Fruit fly (Drosophila melanogaster) whole organism, embryonic: ENCODE measurements around the gene CG15522.

ENCODE experiments used
- BEAF-32 ChIP-seq: fragments of 200-800 bp; sonication (Bioruptor generic); optimal IDR thresholded peaks from 3 replicates; lab custom pipeline; 2017; ENCODE audit warnings: missing biosample characterization, missing genetic modification characterization, mild to moderate bottlenecking, moderate library complexity, missing genetic modification reagents
- CG10267 ChIP-seq: fragments of 200-800 bp; sonication (Bioruptor generic); optimal IDR thresholded peaks from 2 replicates; lab custom pipeline; 2018; ENCODE audit warnings: missing biosample characterization, mild to moderate bottlenecking, missing genetic modification characterization, moderate library complexity
- CG10979 ChIP-seq: fragments of 200-800 bp; sonication (Bioruptor generic); optimal IDR thresholded peaks from 2 replicates; lab custom pipeline; 2018; ENCODE audit warnings: missing biosample characterization, mild to moderate bottlenecking, missing genetic modification characterization, moderate library complexity
- CG11560 ChIP-seq: fragments of 200-800 bp; sonication (Bioruptor generic); IDR thresholded peaks from 3 replicates; pipeline ENCODE4 v1.3.6; 2022; ENCODE audit warnings: missing biosample characterization, missing genetic modification characterization
- CG12104 ChIP-seq: fragments of 200-800 bp; sonication (Bioruptor generic); optimal IDR thresholded peaks from 3 replicates; lab custom pipeline; 2016; ENCODE audit warnings: missing biosample characterization, missing genetic modification characterization
- CG12299 ChIP-seq: fragments of 200-800 bp; sonication (Bioruptor generic); optimal IDR thresholded peaks from 2 replicates; lab custom pipeline; 2018; ENCODE audit warnings: missing biosample characterization, mild to moderate bottlenecking, missing genetic modification characterization
- CG13123 ChIP-seq: fragments of 200-800 bp; sonication (Bioruptor generic); optimal IDR thresholded peaks from 2 replicates; lab custom pipeline; 2016; ENCODE audit warnings: missing biosample characterization, missing genetic modification characterization
- CG1529 ChIP-seq: fragments of 200-800 bp; sonication (Bioruptor generic); optimal IDR thresholded peaks from 3 replicates; lab custom pipeline; 2018; ENCODE audit warnings: missing biosample characterization, missing genetic modification characterization
- CG16863 ChIP-seq: fragments of 200-800 bp; sonication (Bioruptor generic); optimal IDR thresholded peaks from 3 replicates; lab custom pipeline; 2016; ENCODE audit warnings: missing biosample characterization, missing genetic modification characterization
- CG17829 ChIP-seq: fragments of 200-800 bp; optimal IDR thresholded peaks from 2 replicates; lab custom pipeline; 2019; ENCODE audit warnings: missing biosample characterization, mild to moderate bottlenecking, missing genetic modification characterization, moderate library complexity
- CG2199 ChIP-seq: fragments of 200-800 bp; sonication (Bioruptor generic); IDR thresholded peaks from 3 replicates; pipeline ENCODE4 v1.3.6; 2022; ENCODE audit warnings: missing biosample characterization, missing genetic modification characterization
- CG31365 ChIP-seq: fragments of 200-800 bp; sonication (Bioruptor generic); optimal IDR thresholded peaks from 2 replicates; lab custom pipeline; 2018; ENCODE audit warnings: missing biosample characterization, mild to moderate bottlenecking, missing genetic modification characterization
- CG3838 ChIP-seq: fragments of 200-800 bp; sonication (Bioruptor generic); optimal IDR thresholded peaks from 3 replicates; lab custom pipeline; 2016; ENCODE audit warnings: missing biosample characterization, missing genetic modification characterization
- CG4360 ChIP-seq: fragments of 200-800 bp; sonication (Bioruptor generic); IDR thresholded peaks from 2 replicates; pipeline ENCODE4 v1.3.6; 2022; ENCODE audit warnings: missing biosample characterization, missing genetic modification characterization
- CG4854 ChIP-seq: fragments of 200-800 bp; sonication (Bioruptor generic); optimal IDR thresholded peaks from 2 replicates; lab custom pipeline; 2016; ENCODE audit warnings: missing biosample characterization, missing genetic modification characterization, inconsistent platforms
- CG7745 ChIP-seq: fragments of 200-800 bp; sonication (Bioruptor generic); optimal IDR thresholded peaks from 2 replicates; lab custom pipeline; 2018; ENCODE audit warnings: missing biosample characterization, mild to moderate bottlenecking, missing genetic modification characterization, moderate library complexity
- CG8359 ChIP-seq: fragments of 200-800 bp; sonication (Bioruptor generic); optimal IDR thresholded peaks from 2 replicates; lab custom pipeline; 2017; ENCODE audit warnings: missing biosample characterization, mild to moderate bottlenecking, missing genetic modification characterization, borderline replicate concordance
- Camta ChIP-seq: fragments of 200-800 bp; sonication (Bioruptor generic); optimal IDR thresholded peaks from 2 replicates; lab custom pipeline; 2016; ENCODE audit warnings: missing biosample characterization, missing genetic modification characterization
- Dad ChIP-seq: fragments of 200-800 bp; sonication (Bioruptor generic); optimal IDR thresholded peaks from 3 replicates; lab custom pipeline; 2016; ENCODE audit warnings: missing biosample characterization, missing genetic modification characterization
- Dek ChIP-seq: fragments of 200-800 bp; sonication (Bioruptor generic); optimal IDR thresholded peaks from 3 replicates; lab custom pipeline; 2019; ENCODE audit warnings: missing biosample characterization, mild to moderate bottlenecking, missing genetic modification characterization, moderate library complexity
- Dip3 ChIP-seq: fragments of 200-800 bp; sonication (Bioruptor generic); optimal IDR thresholded peaks from 3 replicates; lab custom pipeline; 2016; ENCODE audit warnings: missing biosample characterization, missing genetic modification characterization
- H15 ChIP-seq: fragments of 200-800 bp; sonication (Bioruptor generic); IDR thresholded peaks from 3 replicates; pipeline ENCODE4 v1.3.6; 2022; ENCODE audit warnings: missing biosample characterization, missing genetic modification characterization
- HHEX ChIP-seq: fragments of 200-800 bp; sonication (Bioruptor generic); optimal IDR thresholded peaks from 3 replicates; lab custom pipeline; 2017; ENCODE audit warnings: missing biosample characterization, mild to moderate bottlenecking, missing genetic modification characterization, missing genetic modification reagents
- Jarid2 ChIP-seq: fragments of 200-800 bp; sonication (Bioruptor generic); optimal IDR thresholded peaks from 3 replicates; lab custom pipeline; 2017; ENCODE audit warnings: mild to moderate bottlenecking, missing biosample characterization, missing genetic modification reagents, missing genetic modification characterization
- Kr ChIP-seq: fragments of 200-800 bp; sonication (Bioruptor generic); optimal IDR thresholded peaks from 2 replicates; lab custom pipeline; 2017; ENCODE audit warnings: missing biosample characterization, mild to moderate bottlenecking, missing genetic modification characterization
- Mad ChIP-seq: fragments of 200-800 bp; sonication (Bioruptor generic); optimal IDR thresholded peaks from 2 replicates; lab custom pipeline; 2016; ENCODE audit warnings: missing biosample characterization, missing genetic modification characterization
- NC2α ChIP-seq: fragments of 200-800 bp; sonication (Bioruptor generic); optimal IDR thresholded peaks from 2 replicates; lab custom pipeline; 2016; ENCODE audit warnings: missing biosample characterization, missing genetic modification characterization
- NFAT ChIP-seq: fragments of 200-800 bp; sonication (Bioruptor generic); IDR thresholded peaks from 2 replicates; pipeline ENCODE4 v1.3.6; 2022; ENCODE audit warnings: missing biosample characterization, missing genetic modification characterization
- Nf-YB ChIP-seq: fragments of 200-800 bp; sonication (Bioruptor generic); optimal IDR thresholded peaks from 3 replicates; lab custom pipeline; 2019; ENCODE audit warnings: missing biosample characterization, mild to moderate bottlenecking, missing genetic modification characterization, moderate library complexity
- PHDP ChIP-seq: fragments of 200-800 bp; sonication (Bioruptor generic); optimal IDR thresholded peaks from 3 replicates; lab custom pipeline; 2018; ENCODE audit warnings: missing biosample characterization, mild to moderate bottlenecking, missing genetic modification characterization, moderate library complexity
- Sry-β ChIP-seq: fragments of 200-800 bp; sonication (Bioruptor generic); optimal IDR thresholded peaks from 2 replicates; lab custom pipeline; 2018; ENCODE audit warnings: missing biosample characterization, mild to moderate bottlenecking, missing genetic modification characterization, moderate library complexity
- Trl ChIP-seq, 3 experiments: fragments of >200 bp in 2 of 3; fragments of 200-800 bp in 1 of 3; sonication (Bioruptor generic) in 1 of 3; optimal IDR thresholded peaks; 2 replicates in 1 of 3; 3 replicates in 2 of 3; lab custom pipeline; 2016 to 2017; ENCODE audit warnings: missing biosample characterization in 1 of 3, missing genetic modification characterization in 1 of 3
- al ChIP-seq: fragments of 200-800 bp; sonication (Bioruptor generic); IDR thresholded peaks from 2 replicates; pipeline ENCODE4 v1.3.6; 2022; ENCODE audit warnings: missing biosample characterization, missing genetic modification characterization
- bsh ChIP-seq, 2 experiments: fragments of 200-800 bp; sonication (Bioruptor generic); optimal IDR thresholded peaks; 2 replicates each; lab custom pipeline; 2017 to 2018; ENCODE audit warnings: mild to moderate bottlenecking in 2 of 2, missing biosample characterization in 2 of 2, missing genetic modification characterization in 2 of 2, moderate library complexity in 1 of 2
- chn ChIP-seq: fragments of 200-800 bp; sonication (Bioruptor generic); optimal IDR thresholded peaks from 2 replicates; lab custom pipeline; 2016; ENCODE audit warnings: missing biosample characterization, missing genetic modification characterization
- dimm ChIP-seq: fragments of 200-800 bp; sonication (Bioruptor generic); IDR thresholded peaks from 2 replicates; pipeline ENCODE4 v1.3.6; 2022; ENCODE audit warnings: missing biosample characterization, missing genetic modification characterization
- ftz-f1 ChIP-seq: fragments of 200-800 bp; sonication (Bioruptor generic); optimal IDR thresholded peaks from 2 replicates; lab custom pipeline; 2016; ENCODE audit warnings: missing biosample characterization, missing genetic modification characterization
- gcm2 ChIP-seq: fragments of 200-800 bp; sonication (Bioruptor generic); optimal IDR thresholded peaks from 2 replicates; lab custom pipeline; 2016; ENCODE audit warnings: missing biosample characterization, missing genetic modification characterization
- gem ChIP-seq: fragments of 200-800 bp; sonication (Bioruptor generic); optimal IDR thresholded peaks from 2 replicates; lab custom pipeline; 2019; ENCODE audit warnings: missing biosample characterization, mild to moderate bottlenecking, missing genetic modification characterization, moderate library complexity
- insv ChIP-seq, 2 experiments: fragments of 200-800 bp; sonication (Bioruptor generic); optimal IDR thresholded peaks; 3 replicates each; lab custom pipeline; 2016 to 2018; ENCODE audit warnings: missing biosample characterization in 2 of 2, missing genetic modification characterization in 2 of 2
- mam ChIP-seq: fragments of 200-800 bp; sonication (Bioruptor generic); optimal IDR thresholded peaks from 3 replicates; lab custom pipeline; 2016; ENCODE audit warnings: missing biosample characterization, missing genetic modification characterization
- onecut ChIP-seq: fragments of 200-800 bp; sonication (Bioruptor generic); IDR thresholded peaks from 2 replicates; pipeline ENCODE4 v1.3.6; 2022; ENCODE audit warnings: missing biosample characterization, missing genetic modification characterization
- org-1 ChIP-seq: fragments of 200-800 bp; sonication (Bioruptor generic); optimal IDR thresholded peaks from 2 replicates; lab custom pipeline; 2017; ENCODE audit warnings: missing biosample characterization, missing genetic modification characterization
- pb ChIP-seq: fragments of 200-800 bp; sonication (Bioruptor generic); optimal IDR thresholded peaks from 3 replicates; lab custom pipeline; 2016; ENCODE audit warnings: missing biosample characterization, missing genetic modification characterization
- psq ChIP-seq: fragments of 200-800 bp; sonication (Bioruptor generic); optimal IDR thresholded peaks from 2 replicates; lab custom pipeline; 2017; ENCODE audit warnings: missing biosample characterization, missing genetic modification characterization
- row ChIP-seq: fragments of 200-800 bp; sonication (Bioruptor generic); IDR thresholded peaks from 3 replicates; pipeline ENCODE4 v1.3.6; 2022; ENCODE audit warnings: missing biosample characterization, missing genetic modification characterization
- schlank ChIP-seq: fragments of 200-800 bp; sonication (Bioruptor generic); optimal IDR thresholded peaks from 2 replicates; lab custom pipeline; 2018; ENCODE audit warnings: missing biosample characterization, mild to moderate bottlenecking, missing genetic modification characterization
- shn ChIP-seq: fragments of 200-800 bp; sonication (Bioruptor generic); optimal IDR thresholded peaks from 3 replicates; lab custom pipeline; 2016; ENCODE audit warnings: missing biosample characterization, missing genetic modification characterization
- sqz ChIP-seq: fragments of 200-800 bp; sonication (Bioruptor generic); optimal IDR thresholded peaks from 3 replicates; lab custom pipeline; 2018; ENCODE audit warnings: missing biosample characterization, mild to moderate bottlenecking, missing genetic modification characterization
- tin ChIP-seq: fragments of 200-800 bp; sonication (Bioruptor generic); optimal IDR thresholded peaks from 3 replicates; lab custom pipeline; 2016; ENCODE audit warnings: missing biosample characterization, missing genetic modification characterization
- tna ChIP-seq: fragments of 200-800 bp; sonication (Bioruptor generic); IDR thresholded peaks from 2 replicates; pipeline ENCODE4 v1.3.6; 2022; ENCODE audit warnings: missing biosample characterization, missing genetic modification characterization; ENCODE audit not compliant: partially characterized antibody
- wdn ChIP-seq: fragments of 200-800 bp; sonication (Bioruptor generic); IDR thresholded peaks from 2 replicates; pipeline ENCODE4 v1.3.6; 2022; ENCODE audit warnings: missing biosample characterization, missing genetic modification characterization

The CG15522 gene

dm6 chr3R:29935756-29936155 lies 8.7 kb downstream of the CG15522 start, which contains the start of the genes eIF2Balpha and Vps13B:
eIF2Balpha (minus strand) TSS chr3R:29935888.
Vps13B (plus strand) TSS chr3R:29935978.
- no peak for TF ChIP-seq gcm2 (GFP tag; lab: Kevin White, UChicago)
- TF ChIP-seq CG12104 (GFP tag; lab: Kevin White, UChicago): no peak
- no peak for TF ChIP-seq Jarid2 (GFP tag; lab: Kevin White, UChicago)
- TF ChIP-seq CG10979 (tag; lab: Kevin White, UChicago): no peak
- TF ChIP-seq CG16863 (GFP tag; lab: Kevin White, UChicago): no peak
- TF ChIP-seq pb: no peak
- TF ChIP-seq CG7745 (tag; lab: Kevin White, UChicago): no peak
- no peak for TF ChIP-seq Dek
- no peak for TF ChIP-seq CG4854
- TF ChIP-seq CG11560 (tag; lab: Robert Waterston, UW): no peak
- TF ChIP-seq org-1 (GFP tag; lab: Kevin White, UChicago): no peak
- no peak for TF ChIP-seq Dip3 (GFP tag; lab: Kevin White, UChicago)
- TF ChIP-seq onecut (GFP tag; lab: Robert Waterston, UW): no peak
- no peak for TF ChIP-seq CG2199 (GFP tag; lab: Robert Waterston, UW)
- no peak for TF ChIP-seq bsh (GFP tag; optimal IDR thresholded peaks at IDR 0.05; lab: Kevin White, UChicago)
- TF ChIP-seq mam (GFP tag; lab: Kevin White, UChicago): no peak
- no peak for TF ChIP-seq Camta
- no peak for TF ChIP-seq H15 (GFP tag; lab: Robert Waterston, UW)
- TF ChIP-seq CG10267 (tag; lab: Kevin White, UChicago): no peak
- TF ChIP-seq Kr: no peak
- TF ChIP-seq ftz-f1: no peak
- TF ChIP-seq shn: no peak
- TF ChIP-seq CG8359 (GFP tag; lab: Kevin White, UChicago): no peak
- TF ChIP-seq BEAF-32 (GFP tag; lab: Kevin White, UChicago): peak; percentile 8
- no peak for TF ChIP-seq CG13123 (GFP tag; lab: Kevin White, UChicago)
- no peak for TF ChIP-seq HHEX (GFP tag; lab: Kevin White, UChicago)
- no peak for TF ChIP-seq CG31365
- TF ChIP-seq row (GFP tag; lab: Robert Waterston, UW): no peak
- no peak for TF ChIP-seq Trl (optimal IDR thresholded peaks at IDR 0.05; lab: Kevin White, UChicago)
- no peak for TF ChIP-seq Trl (GFP tag; optimal IDR thresholded peaks at IDR 0.05; lab: Kevin White, UChicago)
- no peak for TF ChIP-seq chn
- TF ChIP-seq tna (GFP tag; lab: Robert Waterston, UW): peak; percentile 91
- no peak for TF ChIP-seq CG12299 (tag; lab: Kevin White, UChicago)
- TF ChIP-seq Sry-β (GFP tag; lab: Kevin White, UChicago): no peak
- no peak for TF ChIP-seq Nf-YB (GFP tag; lab: Kevin White, UChicago)
- no peak for TF ChIP-seq NC2α (GFP tag; lab: Kevin White, UChicago)
- TF ChIP-seq al (GFP tag; lab: Robert Waterston, UW): no peak
- TF ChIP-seq sqz (GFP tag; lab: Kevin White, UChicago): no peak
- no peak for TF ChIP-seq dimm (GFP tag; lab: Robert Waterston, UW)
- TF ChIP-seq gem (tag; lab: Kevin White, UChicago): no peak
- no peak for TF ChIP-seq wdn (GFP tag; lab: Robert Waterston, UW)
- TF ChIP-seq Dad (GFP tag; lab: Kevin White, UChicago): no peak
- no peak for TF ChIP-seq CG4360 (GFP tag; lab: Robert Waterston, UW)
- no peak for TF ChIP-seq CG3838 (GFP tag; lab: Kevin White, UChicago)
- no peak for TF ChIP-seq insv (GFP tag; optimal IDR thresholded peaks at IDR 0.05; lab: Kevin White, UChicago)
- TF ChIP-seq PHDP (tag; lab: Kevin White, UChicago): no peak
- no peak for TF ChIP-seq CG1529 (GFP tag; lab: Kevin White, UChicago)
- no peak for TF ChIP-seq tin (GFP tag; lab: Kevin White, UChicago)
- TF ChIP-seq psq (GFP tag; lab: Kevin White, UChicago): no peak
- no peak for TF ChIP-seq Mad
- TF ChIP-seq NFAT (GFP tag; lab: Robert Waterston, UW): no peak
- TF ChIP-seq CG17829 (tag; lab: Kevin White, UChicago): no peak
- TF ChIP-seq schlank (tag; lab: Kevin White, UChicago): no peak
